Worm (Caenorhabditis elegans): ENCODE results near the gene str-116.

The str-116 gene

ce11 chrV:11228653-11229173 is 38.1 kb upstream of the str-116 start, which contains the start of gene pqn-70:
TSS of gene pqn-70 (minus strand) at chrV:11228703.
- peak; percentile 38 for TF ChIP-seq ets-4 (tag; optimal IDR thresholded peaks at IDR 0.05)
- TF ChIP-seq tbx-7 (tag; optimal IDR thresholded peaks at IDR 0.05), result peak; percentile 36
- TF ChIP-seq ceh-9 (tag; optimal IDR thresholded peaks at IDR 0.05), result no peak
- TF ChIP-seq ceh-31 (tag; optimal IDR thresholded peaks at IDR 0.05), result peak; percentile 93
- peak; percentile 35 for TF ChIP-seq ceh-18 (tag; optimal IDR thresholded peaks at IDR 0.05)
- peak; percentile 16 for TF ChIP-seq ztf-16 (tag; optimal IDR thresholded peaks at IDR 0.05)
- TF ChIP-seq F13H6.1 (tag; optimal IDR thresholded peaks at IDR 0.05), result peak; percentile 45
- peak; percentile 15 for TF ChIP-seq dve-1 (tag; optimal IDR thresholded peaks at IDR 0.05)
- TF ChIP-seq dmd-4 (tag; optimal IDR thresholded peaks at IDR 0.05; ENCODE audit: borderline replicate concordance), result peak; percentile 10
- peak; percentile 90 for TF ChIP-seq ceh-34 (tag; optimal IDR thresholded peaks at IDR 0.05)
- peak; percentile 79 for TF ChIP-seq tbx-2 (tag; optimal IDR thresholded peaks at IDR 0.05)
- TF ChIP-seq hlh-15 (tag; optimal IDR thresholded peaks at IDR 0.05), result no peak
- TF ChIP-seq lin-11 (tag; optimal IDR thresholded peaks at IDR 0.05), result no peak
- TF ChIP-seq unc-42 (tag; optimal IDR thresholded peaks at IDR 0.05), result peak; percentile 86
- TF ChIP-seq elt-2 (tag; optimal IDR thresholded peaks at IDR 0.05), result peak; percentile 43
- peak; percentile 40 for TF ChIP-seq pqm-1 (tag; optimal IDR thresholded peaks at IDR 0.05)
- peak; percentile 93 for TF ChIP-seq ceh-48 (tag; optimal IDR thresholded peaks at IDR 0.05)
- TF ChIP-seq C08G9.2 (tag; optimal IDR thresholded peaks at IDR 0.05), result peak; percentile 68
- TF ChIP-seq ceh-24 (tag; optimal IDR thresholded peaks at IDR 0.05), result no peak
- TF ChIP-seq nfya-1 (tag; optimal IDR thresholded peaks at IDR 0.05), result peak; percentile 66
- peak; percentile 52 for TF ChIP-seq ceh-19 (GFP tag; optimal IDR thresholded peaks at IDR 0.05)
- TF ChIP-seq ceh-2 (tag; optimal IDR thresholded peaks at IDR 0.05), result peak; percentile 66
- TF ChIP-seq rnt-1 (tag; optimal IDR thresholded peaks at IDR 0.05), result peak; percentile 39
- peak; percentile 57 for TF ChIP-seq ceh-14 (tag; optimal IDR thresholded peaks at IDR 0.05)
- TF ChIP-seq fax-1 (tag; optimal IDR thresholded peaks at IDR 0.05), result peak; percentile 52
- no peak for TF ChIP-seq lim-6 (tag; optimal IDR thresholded peaks at IDR 0.05)
- no peak for TF ChIP-seq unc-3 (GFP tag; conservative IDR thresholded peaks at IDR 0.05)
- no peak for TF ChIP-seq unc-3 (tag; optimal IDR thresholded peaks at IDR 0.05)
- peak; percentile 9 for TF ChIP-seq pros-1 (tag; optimal IDR thresholded peaks at IDR 0.05)
- peak; percentile 32 for TF ChIP-seq zip-5 (tag; optimal IDR thresholded peaks at IDR 0.05)
- peak; percentile 74 for TF ChIP-seq ref-2 (tag; optimal IDR thresholded peaks at IDR 0.05)
- peak; percentile 31 for TF ChIP-seq unc-55 (GFP tag; optimal IDR thresholded peaks at IDR 0.05)
- peak; percentile 25 for TF ChIP-seq hlh-8 (tag; optimal IDR thresholded peaks at IDR 0.05)
- no peak for TF ChIP-seq pat-9 (tag; optimal IDR thresholded peaks at IDR 0.05)
- peak; percentile 94 for TF ChIP-seq hlh-30 (tag; optimal IDR thresholded peaks at IDR 0.05; ENCODE audit: insufficient read depth)

DNA sequence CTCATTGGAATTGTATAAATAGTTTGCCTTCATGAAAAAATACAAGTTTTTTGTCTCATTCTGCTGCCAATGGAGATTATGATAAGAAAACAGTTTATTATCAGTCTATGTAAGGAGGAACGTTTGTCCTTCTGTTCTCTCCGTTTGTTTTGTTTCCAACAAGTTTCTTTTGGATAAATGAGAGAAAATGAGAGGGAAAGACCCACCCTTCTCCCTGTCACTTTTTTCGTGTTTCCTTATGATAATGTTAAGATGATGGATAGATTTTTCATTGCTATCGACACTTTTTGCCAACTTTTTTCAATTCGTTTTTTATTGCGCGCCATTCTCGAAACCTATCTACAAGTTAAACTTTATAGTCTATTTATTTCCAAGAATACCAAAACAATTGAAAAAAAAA is 35.6 kb upstream of the str-116 start:
- TF ChIP-seq fkh-6 (tag; optimal IDR thresholded peaks at IDR 0.05) (no peak), elt-2 (tag; optimal IDR thresholded peaks at IDR 0.05) (peak; percentile 8)

ce11 chrV:11234350-11234749 is 32.4 kb upstream of the str-116 start, which contains the start of gene T19B10.5:
TSS of gene T19B10.5 (plus strand) at chrV:11234650.
- no peak for TF ChIP-seq pag-3 (tag; optimal IDR thresholded peaks at IDR 0.05; ENCODE audit: borderline replicate concordance)
- no peak for TF ChIP-seq nhr-11 (tag; optimal IDR thresholded peaks at IDR 0.05)
- no peak for TF ChIP-seq odd-2 (tag; optimal IDR thresholded peaks at IDR 0.05)
- TF ChIP-seq sox-4 (tag; optimal IDR thresholded peaks at IDR 0.05), result no peak
- no peak for TF ChIP-seq ceh-22 (tag; optimal IDR thresholded peaks at IDR 0.05)
- TF ChIP-seq K02D7.2 (tag; optimal IDR thresholded peaks at IDR 0.05), result no peak
- no peak for TF ChIP-seq ttx-3 (tag; optimal IDR thresholded peaks at IDR 0.05)
- no peak for TF ChIP-seq elt-4 (tag; optimal IDR thresholded peaks at IDR 0.05)
- no peak for TF ChIP-seq hlh-15 (tag; optimal IDR thresholded peaks at IDR 0.05)
- no peak for TF ChIP-seq rnt-1 (tag; optimal IDR thresholded peaks at IDR 0.05)
- TF ChIP-seq sdc-2 (tag; optimal IDR thresholded peaks at IDR 0.05), result no peak

All from whole organism, late embryonic.